Fruit fly (Drosophila melanogaster) whole organism: ENCODE measurements around the gene CG43755.

ENCODE experiments used
- CG8478 ChIP-seq: fragments of >200 bp; optimal IDR thresholded peaks from 2 replicates; lab custom pipeline; 2018; ENCODE audit warnings: inconsistent platforms
- Dll ChIP-seq: fragments of >200 bp; optimal IDR thresholded peaks from 2 replicates; lab custom pipeline; 2017
- EcR ChIP-seq, 2 experiments: fragments of >200 bp; optimal IDR thresholded peaks; 2 replicates each; lab custom pipeline; 2017; ENCODE audit warnings: missing biosample characterization in 2 of 2, missing genetic modification characterization in 2 of 2, missing genetic modification reagents in 2 of 2
- pan ChIP-seq: fragments of >200 bp; optimal IDR thresholded peaks from 2 replicates; lab custom pipeline; 2017
- psq ChIP-seq: fragments of >200 bp; optimal IDR thresholded peaks from 2 replicates; lab custom pipeline; 2017
- usp ChIP-seq: fragments of >200 bp; optimal IDR thresholded peaks from 2 replicates; lab custom pipeline; 2017; ENCODE audit warnings: missing biosample characterization, missing genetic modification characterization, mixed read lengths

The CG43755 gene

DNA sequence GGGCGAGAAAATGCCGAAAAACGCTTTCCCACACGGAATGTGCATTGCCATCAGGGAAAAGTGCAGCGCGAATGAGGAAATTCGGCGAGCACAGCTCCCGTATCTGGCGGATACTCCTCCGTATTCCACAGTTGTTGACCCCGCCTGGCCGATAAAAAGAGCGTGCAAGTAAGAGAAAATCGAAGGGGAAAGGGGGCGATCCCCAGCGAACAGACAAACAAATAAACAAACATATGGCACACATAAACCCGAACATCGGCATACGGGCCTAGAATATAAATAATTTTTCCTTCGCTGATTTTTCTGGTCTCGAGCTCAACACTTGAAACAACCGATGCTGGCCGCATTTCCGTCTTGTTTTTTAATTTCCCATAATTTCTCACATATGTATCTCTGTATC, 39.2 kb downstream of the CG43755 start:
- no peak for TF ChIP-seq psq (lab: Kevin White, UChicago)

DNA sequence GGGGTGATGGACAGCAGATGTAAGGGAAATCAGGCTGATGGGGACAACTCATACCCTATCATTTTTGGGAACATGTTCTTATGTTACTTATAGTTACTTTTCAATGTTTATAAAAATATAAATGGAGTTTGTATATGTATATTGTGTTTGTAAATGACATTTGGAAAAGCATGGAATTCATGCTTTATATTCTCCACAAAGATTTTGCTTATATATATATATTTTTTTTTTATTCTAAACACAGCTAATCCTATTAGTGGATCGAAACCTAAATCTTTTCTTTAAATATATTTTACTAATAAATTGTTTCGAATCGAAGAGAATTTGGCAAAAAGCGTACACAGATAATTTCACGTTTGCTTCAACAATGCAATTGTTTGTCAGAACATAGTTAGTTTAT, 40.5 kb downstream of the CG43755 start, which contains the start of gene Amnionless:
Gene Amnionless (minus strand): TSS at position 101 of the 400 bp plus-strand sequence.
- TF ChIP-seq usp (no peak), CG8478 (lab: Kevin White, UChicago) (no peak), psq (lab: Kevin White, UChicago) (no peak), EcR (GFP tag; optimal IDR thresholded peaks at IDR 0.05; lab: Kevin White, UChicago) (no peak), Dll (no peak), pan (lab: Kevin White, UChicago) (no peak)

- peak in 1 of 2 experiments; percentile 4 for TF ChIP-seq EcR (GFP tag; optimal IDR thresholded peaks at IDR 0.05; lab: Kevin White, UChicago)
- no peak for TF ChIP-seq CG8478 (lab: Kevin White, UChicago)
Observed at dm6 chr2L:286421-286820, 43.1 kb downstream of the CG43755 start.

- TF ChIP-seq CG8478 (lab: Kevin White, UChicago) (no peak), psq (lab: Kevin White, UChicago) (no peak)
Observed at dm6 chr2L:285596-286023, 44.0 kb downstream of the CG43755 start.

- TF ChIP-seq psq (lab: Kevin White, UChicago), result no peak
- peak in 1 of 2 experiments; percentile 28 for TF ChIP-seq EcR (GFP tag; optimal IDR thresholded peaks at IDR 0.05; lab: Kevin White, UChicago)
- TF ChIP-seq Dll, result no peak
Observed at dm6 chr2L:283071-283482, 46.5 kb downstream of the CG43755 start, which contains the start of gene CG11601. CG11601 (minus strand) TSS chr2L:283269.

DNA sequence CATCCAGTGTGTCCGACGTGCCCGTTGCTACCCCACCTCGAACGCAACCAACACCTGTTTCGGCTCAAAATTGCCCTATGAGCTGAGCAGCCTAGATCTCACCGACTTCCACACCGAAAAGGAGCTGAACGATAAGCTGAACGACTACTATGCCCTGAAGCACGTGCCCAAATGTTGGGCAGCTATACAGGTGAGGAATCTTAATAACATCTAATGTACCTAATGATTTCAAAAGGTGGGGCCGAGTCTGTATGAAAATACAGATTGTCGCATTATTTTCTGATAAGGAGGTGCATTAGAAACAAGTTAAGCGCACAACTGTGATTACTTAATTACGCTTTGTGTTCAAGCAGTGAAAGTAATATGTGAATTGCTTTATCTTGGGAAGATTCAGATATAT, 51.4 kb downstream of the CG43755 start, which contains the start of gene CG17078:
Gene CG17078 (minus strand): TSS at position 101 of the 400 bp plus-strand sequence.
- TF ChIP-seq pan (lab: Kevin White, UChicago), result no peak
- no peak for TF ChIP-seq usp
- TF ChIP-seq EcR (GFP tag; optimal IDR thresholded peaks at IDR 0.05; lab: Kevin White, UChicago), result no peak
- no peak for TF ChIP-seq Dll
- no peak for TF ChIP-seq psq (lab: Kevin White, UChicago)
- TF ChIP-seq CG8478 (lab: Kevin White, UChicago), result no peak

- TF ChIP-seq pan (lab: Kevin White, UChicago) (no peak), CG8478 (lab: Kevin White, UChicago) (no peak), psq (lab: Kevin White, UChicago) (no peak), usp (no peak), Dll (no peak), EcR (GFP tag; optimal IDR thresholded peaks at IDR 0.05; lab: Kevin White, UChicago) (no peak)
Observed at dm6 chr2L:277122-277671, 52.4 kb downstream of the CG43755 start, which contains the start of gene smo. smo (plus strand) TSS chr2L:277582.
